Fruit fly (Drosophila melanogaster) S2 (cell line): Measurements from ENCODE around the gene mfrn.
"Not testable (repeated sequence)": the region's sequence is repeated elsewhere in the genome, so short reads cannot be mapped to it uniquely, and the experiment has no call there.

ENCODE experiments used
- CG8478 ChIP-seq: fragments of >200 bp; optimal IDR thresholded peaks from 2 replicates; lab custom pipeline; 2018
- CTCF ChIP-seq, 2 experiments: fragments of >200 bp; optimal IDR thresholded peaks; 2 replicates each; lab custom pipeline; 2018

DNA sequence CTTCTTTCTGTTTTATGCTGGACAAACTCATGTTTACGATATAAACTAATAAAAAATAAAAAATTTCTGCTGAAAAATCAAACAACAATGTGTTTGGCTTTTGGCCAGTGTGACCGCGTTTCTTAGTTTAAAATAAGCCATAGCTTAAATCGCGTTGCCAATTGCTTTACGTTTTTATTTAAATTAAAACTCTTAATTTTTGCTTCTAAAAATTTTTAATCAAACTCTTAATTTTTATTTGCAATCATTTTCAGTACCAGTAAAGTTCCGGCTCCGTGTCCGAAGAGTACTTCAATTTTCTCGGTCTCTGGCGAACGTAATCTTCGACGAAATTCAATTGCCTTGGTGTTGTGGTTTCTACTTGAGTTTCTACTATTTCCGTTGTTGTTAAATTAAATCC, 11.3 kb upstream of the mfrn start, which contains the start of the genes CG42487 and CG4884:
- TF ChIP-seq CTCF (optimal IDR thresholded peaks at IDR 0.05; lab: Kevin White, UChicago); CG8478 (lab: Kevin White, UChicago): not testable (repeated sequence)
